Worm (Caenorhabditis elegans) whole organism, late embryonic: ENCODE data around the gene ZC155.2.

Experiments used
- ceh-22 ChIP-seq: sonication (generic microtip); optimal IDR thresholded peaks from 2 replicates; lab custom pipeline; 2017; ENCODE audit warnings: missing biosample characterization, missing genetic modification characterization
- elt-2 ChIP-seq: sonication (generic microtip); optimal IDR thresholded peaks from 2 replicates; lab custom pipeline; 2016; ENCODE audit warnings: missing genetic modification reagents, missing genetic modification characterization, missing compliant biosample characterization

DNA sequence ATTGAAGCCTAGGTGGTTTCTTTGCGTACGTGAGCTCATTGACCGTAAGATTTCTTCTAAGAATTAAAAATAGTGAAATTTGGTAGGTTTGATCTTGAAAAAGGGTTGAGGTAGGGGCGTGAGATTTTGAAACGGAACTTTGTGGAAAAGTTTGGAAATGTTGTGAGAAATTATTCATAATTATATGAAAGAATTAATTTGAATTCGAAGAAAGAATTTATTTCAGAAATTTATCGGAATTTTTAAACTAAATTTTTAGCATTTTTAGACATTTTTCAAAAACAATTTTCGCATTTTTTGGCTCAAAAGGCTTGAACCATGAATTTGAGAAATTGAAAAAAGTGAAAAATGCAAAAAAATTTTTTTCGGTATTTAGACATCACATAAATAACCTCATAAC, 4.6 kb upstream of the ZC155.2 start:
- TF ChIP-seq ceh-22, result no peak
- no peak for TF ChIP-seq elt-2 (tag; lab: Kevin White, UChicago)
